Fruit fly (Drosophila melanogaster): ENCODE measurements around the gene ATPsynE.
A peak's percentile ranks its signal among the peaks of the same experiment; 100 is the strongest.

ATPsynE gene

DNA sequence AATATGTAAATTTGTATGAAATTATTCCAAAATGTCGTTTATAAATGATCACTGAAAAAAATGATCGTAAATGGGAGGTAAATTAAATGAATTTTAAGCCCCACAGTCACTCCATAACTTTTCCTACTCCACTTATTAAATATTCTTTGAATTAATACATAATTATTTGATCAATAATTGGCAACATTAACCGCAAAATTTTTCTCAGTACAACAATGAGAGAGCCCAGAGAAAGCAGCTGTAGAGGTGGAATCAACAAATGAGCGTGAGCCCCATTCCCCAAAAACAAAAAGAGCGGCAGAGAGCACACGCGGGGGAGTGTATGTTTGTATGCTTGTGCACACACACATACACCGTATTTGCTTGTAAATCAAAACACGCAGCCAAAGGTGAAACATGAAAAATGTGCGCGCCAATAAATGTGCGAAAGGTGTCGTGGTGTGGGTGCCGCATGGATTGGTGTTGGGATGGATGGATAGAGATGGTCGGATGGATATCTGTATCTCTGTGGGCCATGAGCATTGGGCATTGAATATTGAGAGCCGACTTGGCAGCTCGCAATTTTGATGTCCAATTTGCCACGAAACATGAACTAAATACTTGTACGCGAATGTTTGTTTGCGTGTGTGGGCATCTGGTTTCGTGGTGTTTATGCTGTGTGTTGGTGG, 42.9 kb upstream of the ATPsynE start (continued):
- TF ChIP-seq chinmo (GFP tag; IDR thresholded peaks at IDR 0.05; ENCODE audit: partially characterized antibody), result no peak
- TF ChIP-seq chn (GFP tag; optimal IDR thresholded peaks at IDR 0.05), result peak; percentile 96
- peak; percentile 88 for TF ChIP-seq crc (GFP tag; optimal IDR thresholded peaks at IDR 0.05)
- TF ChIP-seq ato (GFP tag; IDR thresholded peaks at IDR 0.05; ENCODE audit: partially characterized antibody), result no peak
- no peak for TF ChIP-seq B-H1 (GFP tag; IDR thresholded peaks at IDR 0.05)
- TF ChIP-seq fd96Cb (tag; optimal IDR thresholded peaks at IDR 0.05), result peak; percentile 99
- TF ChIP-seq CG31388 (GFP tag; optimal IDR thresholded peaks at IDR 0.05), result peak; percentile 96
- peak; percentile 98 for TF ChIP-seq CrebB (tag; optimal IDR thresholded peaks at IDR 0.05)
- TF ChIP-seq Sox102F (GFP tag; optimal IDR thresholded peaks at IDR 0.05), result peak; percentile 100
- TF ChIP-seq CG11560 (tag; IDR thresholded peaks at IDR 0.05), result no peak
- TF ChIP-seq CG11398 (GFP tag; optimal IDR thresholded peaks at IDR 0.05), result peak; percentile 83
- TF ChIP-seq CG17186 (GFP tag; optimal IDR thresholded peaks at IDR 0.05), result peak; percentile 94
- peak; percentile 99 for TF ChIP-seq dmrt99B (tag; optimal IDR thresholded peaks at IDR 0.05)
- no peak for TF ChIP-seq Dll (GFP tag; IDR thresholded peaks at IDR 0.05; ENCODE audit: partially characterized antibody)
- TF ChIP-seq CG30403 (GFP tag; optimal IDR thresholded peaks at IDR 0.05), result peak; percentile 99
- TF ChIP-seq Pdp1 (GFP tag; optimal IDR thresholded peaks at IDR 0.05), result peak; percentile 95
- TF ChIP-seq sima (GFP tag; optimal IDR thresholded peaks at IDR 0.05), result peak; percentile 79
- TF ChIP-seq az2 (GFP tag; optimal IDR thresholded peaks at IDR 0.05), result peak; percentile 99
- no peak for TF ChIP-seq h (optimal IDR thresholded peaks at IDR 0.05)
- TF ChIP-seq her (GFP tag; optimal IDR thresholded peaks at IDR 0.05), result peak; percentile 51
- TF ChIP-seq gem (tag; optimal IDR thresholded peaks at IDR 0.05), result peak; percentile 99
- no peak for TF ChIP-seq vnd (GFP tag; IDR thresholded peaks at IDR 0.05; ENCODE audit: partially characterized antibody)
- TF ChIP-seq CG2889 (GFP tag; IDR thresholded peaks at IDR 0.05), result no peak
- TF ChIP-seq CG34376 (GFP tag; optimal IDR thresholded peaks at IDR 0.05), result peak; percentile 92
- TF ChIP-seq mam (GFP tag; optimal IDR thresholded peaks at IDR 0.05), result peak; percentile 95
- TF ChIP-seq Side (GFP tag; optimal IDR thresholded peaks at IDR 0.05), result peak; percentile 93
- peak; percentile 89 for TF ChIP-seq ERR (GFP tag; optimal IDR thresholded peaks at IDR 0.05)
- peak; percentile 96 for TF ChIP-seq CG3838 (GFP tag; optimal IDR thresholded peaks at IDR 0.05)
- TF ChIP-seq tx (GFP tag; optimal IDR thresholded peaks at IDR 0.05), result peak; percentile 95
- no peak for TF ChIP-seq Atf6 (GFP tag; IDR thresholded peaks at IDR 0.05)
- peak; percentile 14 for TF ChIP-seq Elba2 (GFP tag; optimal IDR thresholded peaks at IDR 0.05)
- peak; percentile 93 for TF ChIP-seq kni (GFP tag; optimal IDR thresholded peaks at IDR 0.05)
- TF ChIP-seq Nf-YC (tag; optimal IDR thresholded peaks at IDR 0.05), result peak; percentile 89
- no peak for TF ChIP-seq br (optimal IDR thresholded peaks at IDR 0.05)
- no peak for TF ChIP-seq cas (GFP tag; IDR thresholded peaks at IDR 0.05)
- no peak for TF ChIP-seq Ptx1 (GFP tag; IDR thresholded peaks at IDR 0.05)
- TF ChIP-seq CG4282 (GFP tag; optimal IDR thresholded peaks at IDR 0.05), result peak; percentile 65
- no peak for TF ChIP-seq CG4404 (GFP tag; IDR thresholded peaks at IDR 0.05)
- peak; percentile 28 to 75 for TF ChIP-seq crp (GFP tag; optimal IDR thresholded peaks at IDR 0.05)
- TF ChIP-seq Drgx (GFP tag; IDR thresholded peaks at IDR 0.05), result no peak
- no peak for TF ChIP-seq Rfx (GFP tag; IDR thresholded peaks at IDR 0.05)
- TF ChIP-seq BtbVII (GFP tag; optimal IDR thresholded peaks at IDR 0.05), result peak; percentile 98
- TF ChIP-seq CG6175 (GFP tag; IDR thresholded peaks at IDR 0.05), result no peak
- peak; percentile 94 for TF ChIP-seq lbe (GFP tag; optimal IDR thresholded peaks at IDR 0.05)
- peak; percentile 98 for TF ChIP-seq phol (tag; optimal IDR thresholded peaks at IDR 0.05)
- TF ChIP-seq CG16863 (GFP tag; optimal IDR thresholded peaks at IDR 0.05), result peak; percentile 95
- TF ChIP-seq Mad (GFP tag; optimal IDR thresholded peaks at IDR 0.05), result peak; percentile 97
- no peak for TF ChIP-seq ap (GFP tag; IDR thresholded peaks at IDR 0.05)
- peak; percentile 95 for TF ChIP-seq gcm2 (GFP tag; optimal IDR thresholded peaks at IDR 0.05)
- peak; percentile 96 for TF ChIP-seq D19A (tag; optimal IDR thresholded peaks at IDR 0.05)
- TF ChIP-seq NfI (GFP tag; optimal IDR thresholded peaks at IDR 0.05), result peak; percentile 99
